Fruit fly (Drosophila melanogaster) whole organism, embryonic: ENCODE results near the gene Hecw.

Experiments
- Atf6 ChIP-seq: fragments of 200-800 bp; sonication (Bioruptor generic); IDR thresholded peaks from 2 replicates; pipeline ENCODE4 v1.3.6; 2022; ENCODE audit warnings: missing biosample characterization, missing genetic modification characterization
- CG10267 ChIP-seq: fragments of 200-800 bp; sonication (Bioruptor generic); optimal IDR thresholded peaks from 2 replicates; lab custom pipeline; 2018; ENCODE audit warnings: missing biosample characterization, mild to moderate bottlenecking, missing genetic modification characterization, moderate library complexity
- CG10959 ChIP-seq: fragments of 200-800 bp; sonication (Bioruptor generic); IDR thresholded peaks from 2 replicates; pipeline ENCODE4 v1.3.6; 2022; ENCODE audit warnings: missing biosample characterization, missing genetic modification characterization
- CG12104 ChIP-seq: fragments of 200-800 bp; sonication (Bioruptor generic); optimal IDR thresholded peaks from 3 replicates; lab custom pipeline; 2016; ENCODE audit warnings: missing biosample characterization, missing genetic modification characterization
- CG12219 ChIP-seq: fragments of 200-800 bp; sonication (Bioruptor generic); optimal IDR thresholded peaks from 3 replicates; lab custom pipeline; 2018; ENCODE audit warnings: missing biosample characterization, mild to moderate bottlenecking, missing genetic modification characterization
- CG13296 ChIP-seq: fragments of 200-800 bp; sonication (Bioruptor generic); optimal IDR thresholded peaks from 3 replicates; lab custom pipeline; 2018; ENCODE audit warnings: missing biosample characterization, mild to moderate bottlenecking, missing genetic modification characterization
- CG13624 ChIP-seq: fragments of 200-800 bp; sonication (Bioruptor generic); optimal IDR thresholded peaks from 2 replicates; lab custom pipeline; 2016; ENCODE audit warnings: missing biosample characterization, missing genetic modification characterization
- CG14014 ChIP-seq: fragments of 200-800 bp; sonication (Bioruptor generic); IDR thresholded peaks from 2 replicates; pipeline ENCODE4 v1.3.6; 2022; ENCODE audit warnings: missing biosample characterization, missing genetic modification characterization
- CG14965 ChIP-seq: fragments of 200-800 bp; sonication (Bioruptor generic); optimal IDR thresholded peaks from 2 replicates; lab custom pipeline; 2016; ENCODE audit warnings: missing biosample characterization, missing genetic modification characterization, borderline replicate concordance
- CG15011 ChIP-seq: fragments of 200-800 bp; sonication (Bioruptor generic); optimal IDR thresholded peaks from 3 replicates; lab custom pipeline; 2018; ENCODE audit warnings: missing biosample characterization, mild to moderate bottlenecking, missing genetic modification characterization
- CG15269 ChIP-seq: fragments of 200-800 bp; sonication (Bioruptor generic); optimal IDR thresholded peaks from 2 replicates; lab custom pipeline; 2018; ENCODE audit warnings: missing biosample characterization, mild to moderate bottlenecking, missing genetic modification characterization, moderate library complexity
- CG15696 ChIP-seq: fragments of 200-800 bp; sonication (Bioruptor generic); optimal IDR thresholded peaks from 2 replicates; lab custom pipeline; 2019; ENCODE audit warnings: missing biosample characterization, mild to moderate bottlenecking, missing genetic modification characterization, moderate library complexity
- CG16779 ChIP-seq: fragments of 200-800 bp; sonication (Bioruptor generic); IDR thresholded peaks from 2 replicates; pipeline ENCODE4 v1.3.6; 2022; ENCODE audit warnings: missing biosample characterization, missing genetic modification characterization
- CG1832 ChIP-seq: fragments of 200-800 bp; sonication (Bioruptor generic); optimal IDR thresholded peaks from 2 replicates; lab custom pipeline; 2017; ENCODE audit warnings: missing biosample characterization, mild to moderate bottlenecking, missing genetic modification characterization, inconsistent platforms
- CG31224 ChIP-seq: fragments of 200-800 bp; sonication (Bioruptor generic); IDR thresholded peaks from 2 replicates; pipeline ENCODE4 v1.3.6; 2022; ENCODE audit warnings: missing biosample characterization, missing genetic modification characterization
- CG31365 ChIP-seq: fragments of 200-800 bp; sonication (Bioruptor generic); optimal IDR thresholded peaks from 2 replicates; lab custom pipeline; 2018; ENCODE audit warnings: missing biosample characterization, mild to moderate bottlenecking, missing genetic modification characterization
- CG33213 ChIP-seq: fragments of 200-800 bp; sonication (Bioruptor generic); optimal IDR thresholded peaks from 3 replicates; lab custom pipeline; 2016; ENCODE audit warnings: missing biosample characterization, missing genetic modification characterization
- CG4328 ChIP-seq: fragments of 200-800 bp; sonication (Bioruptor generic); optimal IDR thresholded peaks from 3 replicates; lab custom pipeline; 2017; ENCODE audit warnings: missing biosample characterization, missing genetic modification reagents, missing genetic modification characterization
- CG4360 ChIP-seq: fragments of 200-800 bp; sonication (Bioruptor generic); IDR thresholded peaks from 2 replicates; pipeline ENCODE4 v1.3.6; 2022; ENCODE audit warnings: missing biosample characterization, missing genetic modification characterization
- CG4854 ChIP-seq: fragments of 200-800 bp; sonication (Bioruptor generic); optimal IDR thresholded peaks from 2 replicates; lab custom pipeline; 2016; ENCODE audit warnings: missing biosample characterization, missing genetic modification characterization, inconsistent platforms
- CG8281 ChIP-seq: fragments of 200-800 bp; sonication (Bioruptor generic); optimal IDR thresholded peaks from 2 replicates; lab custom pipeline; 2018; ENCODE audit warnings: missing biosample characterization, mild to moderate bottlenecking, missing genetic modification characterization, moderate library complexity
- CoRest ChIP-seq: fragments of 200-800 bp; sonication (Bioruptor generic); optimal IDR thresholded peaks from 3 replicates; lab custom pipeline; 2018; ENCODE audit warnings: missing biosample characterization, mild to moderate bottlenecking, missing genetic modification characterization, moderate library complexity
- Deaf1 ChIP-seq: fragments of 200-800 bp; optimal IDR thresholded peaks from 3 replicates; lab custom pipeline; 2019; ENCODE audit warnings: missing biosample characterization, mild to moderate bottlenecking, missing genetic modification characterization, moderate library complexity
- Fer1 ChIP-seq: fragments of 200-800 bp; sonication (Bioruptor generic); optimal IDR thresholded peaks from 2 replicates; lab custom pipeline; 2017; ENCODE audit warnings: missing biosample characterization, mild to moderate bottlenecking, missing genetic modification characterization
- Hmr ChIP-seq: fragments of 200-800 bp; sonication (Bioruptor generic); optimal IDR thresholded peaks from 3 replicates; lab custom pipeline; 2017; ENCODE audit warnings: mild to moderate bottlenecking, missing biosample characterization, missing genetic modification reagents, missing genetic modification characterization
- Lim3 ChIP-seq: fragments of 200-800 bp; sonication (Bioruptor generic); IDR thresholded peaks from 2 replicates; pipeline ENCODE4 v1.3.6; 2022; ENCODE audit warnings: missing biosample characterization, missing genetic modification characterization
- Med ChIP-seq: fragments of 200-800 bp; sonication (Bioruptor generic); peaks from one replicate; lab custom pipeline; 2016; ENCODE audit warnings: missing biosample characterization, missing genetic modification characterization, mild to moderate bottlenecking, inconsistent platforms, moderate library complexity
- Rx ChIP-seq: fragments of 200-800 bp; sonication (Bioruptor generic); IDR thresholded peaks from 2 replicates; pipeline ENCODE4 v1.3.6; 2022; ENCODE audit warnings: missing biosample characterization, missing genetic modification characterization
- Ssrp ChIP-seq: fragments of 200-800 bp; sonication (Bioruptor generic); optimal IDR thresholded peaks from 2 replicates; lab custom pipeline; 2018; ENCODE audit warnings: missing biosample characterization, mild to moderate bottlenecking, missing genetic modification characterization, moderate library complexity
- Xbp1 ChIP-seq: fragments of 200-800 bp; sonication (Bioruptor generic); optimal IDR thresholded peaks from 3 replicates; lab custom pipeline; 2016; ENCODE audit warnings: missing biosample characterization, mild to moderate bottlenecking, missing genetic modification characterization
- al ChIP-seq: fragments of 200-800 bp; sonication (Bioruptor generic); IDR thresholded peaks from 2 replicates; pipeline ENCODE4 v1.3.6; 2022; ENCODE audit warnings: missing biosample characterization, missing genetic modification characterization
- ash1 ChIP-seq: fragments of 200-800 bp; sonication (Bioruptor generic); optimal IDR thresholded peaks from 2 replicates; lab custom pipeline; 2018; ENCODE audit warnings: missing biosample characterization, mild to moderate bottlenecking, missing genetic modification characterization
- fd96Cb ChIP-seq: fragments of 200-800 bp; sonication (Bioruptor generic); optimal IDR thresholded peaks from 2 replicates; lab custom pipeline; 2018; ENCODE audit warnings: missing biosample characterization, mild to moderate bottlenecking, missing genetic modification characterization, moderate library complexity
- ftz-f1 ChIP-seq: fragments of 200-800 bp; sonication (Bioruptor generic); optimal IDR thresholded peaks from 2 replicates; lab custom pipeline; 2016; ENCODE audit warnings: missing biosample characterization, missing genetic modification characterization
- gro ChIP-seq: fragments of 200-800 bp; sonication (Bioruptor generic); optimal IDR thresholded peaks from 2 replicates; lab custom pipeline; 2016; ENCODE audit warnings: missing biosample characterization, missing genetic modification characterization
- ham ChIP-seq: fragments of 200-800 bp; sonication (Bioruptor generic); IDR thresholded peaks from 2 replicates; pipeline ENCODE4 v1.3.6; 2022; ENCODE audit warnings: missing biosample characterization, missing genetic modification characterization
- hbn ChIP-seq: fragments of 200-800 bp; sonication (Bioruptor generic); IDR thresholded peaks from 2 replicates; pipeline ENCODE4 v1.3.6; 2022; ENCODE audit warnings: missing biosample characterization, missing genetic modification characterization; ENCODE audit not compliant: partially characterized antibody
- insv ChIP-seq, 2 experiments: fragments of 200-800 bp; sonication (Bioruptor generic); optimal IDR thresholded peaks; 3 replicates each; lab custom pipeline; 2016 to 2018; ENCODE audit warnings: missing biosample characterization in 2 of 2, missing genetic modification characterization in 2 of 2
- inv ChIP-seq: fragments of 200-800 bp; sonication (Bioruptor generic); IDR thresholded peaks from 2 replicates; pipeline ENCODE4 v1.3.6; 2022; ENCODE audit warnings: missing biosample characterization, missing genetic modification characterization; ENCODE audit not compliant: partially characterized antibody
- lab ChIP-seq: fragments of 200-800 bp; sonication (Bioruptor generic); optimal IDR thresholded peaks from 3 replicates; lab custom pipeline; 2017; ENCODE audit warnings: missing biosample characterization, missing genetic modification characterization, mild to moderate bottlenecking, moderate library complexity, missing genetic modification reagents
- nom ChIP-seq: fragments of 200-800 bp; sonication (Bioruptor generic); optimal IDR thresholded peaks from 2 replicates; lab custom pipeline; 2017; ENCODE audit warnings: missing biosample characterization, missing genetic modification characterization, mild to moderate bottlenecking, moderate library complexity, missing genetic modification reagents
- pho ChIP-seq: fragments of 200-800 bp; sonication (Bioruptor generic); optimal IDR thresholded peaks from 2 replicates; lab custom pipeline; 2016; ENCODE audit warnings: missing biosample characterization, missing genetic modification characterization
- prd ChIP-seq, 3 experiments: fragments of >200 bp in 2 of 3; fragments of 200-800 bp in 1 of 3; sonication (Bioruptor generic) in 1 of 3; optimal IDR thresholded peaks in 2 of 3; IDR thresholded peaks in 1 of 3; 2 replicates in 2 of 3; 3 replicates in 1 of 3; pipeline versions ENCODE4 v1.3.6 to Lab custom; 2017 to 2022; ENCODE audit warnings: missing biosample characterization in 1 of 3, missing genetic modification characterization in 1 of 3
- pzg ChIP-seq: fragments of 200-800 bp; sonication (Bioruptor generic); optimal IDR thresholded peaks from 3 replicates; lab custom pipeline; 2018; ENCODE audit warnings: missing biosample characterization, mild to moderate bottlenecking, missing genetic modification characterization, moderate library complexity
- repo ChIP-seq: fragments of 200-800 bp; sonication (Bioruptor generic); optimal IDR thresholded peaks from 2 replicates; lab custom pipeline; 2016; ENCODE audit warnings: missing biosample characterization, missing genetic modification characterization
- sc ChIP-seq, 3 experiments: fragments of >200 bp in 2 of 3; fragments of 200-800 bp in 1 of 3; sonication (Bioruptor generic) in 1 of 3; optimal IDR thresholded peaks; 2 replicates in 2 of 3; 3 replicates in 1 of 3; lab custom pipeline; 2017; ENCODE audit warnings: mild to moderate bottlenecking in 1 of 3, missing biosample characterization in 1 of 3, missing genetic modification characterization in 1 of 3, missing genetic modification reagents in 1 of 3
- tap ChIP-seq: fragments of 200-800 bp; optimal IDR thresholded peaks from 3 replicates; lab custom pipeline; 2019; ENCODE audit warnings: missing biosample characterization, mild to moderate bottlenecking, missing genetic modification characterization, moderate library complexity
- tll ChIP-seq, 2 experiments: fragments of 200-800 bp in 1 of 2; fragments of >200 bp in 1 of 2; sonication (Bioruptor generic) in 1 of 2; optimal IDR thresholded peaks; 2 replicates each; lab custom pipeline; 2017 to 2019; ENCODE audit warnings: missing biosample characterization in 2 of 2, missing genetic modification characterization in 2 of 2, mild to moderate bottlenecking in 1 of 2, moderate library complexity in 1 of 2

The Hecw gene

dm6 chrX:9641184-9641772 lies 32.5 kb downstream of the Hecw start (continued):
- TF ChIP-seq ash1 (GFP tag; lab: Kevin White, UChicago) (no peak), tap (tag; lab: Kevin White, UChicago) (peak; percentile 81), CG10959 (GFP tag; lab: Robert Waterston, UW) (no peak), hbn (no peak), CG16779 (no peak), fd96Cb (tag; lab: Kevin White, UChicago) (peak; percentile 51), CG14965 (no peak), inv (GFP tag; lab: Robert Waterston, UW) (no peak), ftz-f1 (no peak), CG14014 (GFP tag; lab: Robert Waterston, UW) (peak; percentile 68), Hmr (GFP tag; lab: Kevin White, UChicago) (peak; percentile 90), CG12219 (GFP tag; lab: Kevin White, UChicago) (peak; percentile 54), Deaf1 (tag; lab: Kevin White, UChicago) (no peak), CG12104 (peak; percentile 63), CG13624 (GFP tag; lab: Kevin White, UChicago) (no peak), CG15696 (tag; lab: Kevin White, UChicago) (peak; percentile 3), CG8281 (tag; lab: Kevin White, UChicago) (peak; percentile 30), Xbp1 (GFP tag; lab: Kevin White, UChicago) (peak; percentile 64), prd (optimal IDR thresholded peaks at IDR 0.05; lab: Kevin White, UChicago) (no peak), prd (GFP tag; IDR thresholded peaks at IDR 0.05; lab: Robert Waterston, UW) (peak; percentile 52; the same call in 2 of the 3 replicates), al (peak; percentile 77), CG33213 (GFP tag; lab: Kevin White, UChicago) (no peak), CG15269 (peak; percentile 88), Atf6 (GFP tag; lab: Robert Waterston, UW) (peak; percentile 85), Fer1 (GFP tag; lab: Kevin White, UChicago) (peak; percentile 81), CG4360 (no peak), insv (GFP tag; optimal IDR thresholded peaks at IDR 0.05; lab: Kevin White, UChicago) (no peak), CG31365 (peak; percentile 12), tll (GFP tag; optimal IDR thresholded peaks at IDR 0.05; lab: Kevin White, UChicago) (no peak), CG15011 (GFP tag; lab: Kevin White, UChicago) (peak; percentile 59), lab (peak; percentile 87), nom (GFP tag; lab: Kevin White, UChicago) (no peak), CG13296 (GFP tag; lab: Kevin White, UChicago) (peak; percentile 86), ham (GFP tag; lab: Robert Waterston, UW) (no peak), Med (GFP tag; lab: Kevin White, UChicago) (peak; percentile 67), CG31224 (GFP tag; lab: Robert Waterston, UW) (peak; percentile 59), pho (GFP tag; lab: Kevin White, UChicago) (no peak), CG4328 (GFP tag; lab: Kevin White, UChicago) (no peak), CoRest (tag; lab: Kevin White, UChicago) (peak; percentile 83), repo (GFP tag; lab: Kevin White, UChicago) (no peak), Lim3 (no peak), Ssrp (no peak), CG1832 (GFP tag; lab: Kevin White, UChicago) (peak; percentile 70), gro (GFP tag; lab: Kevin White, UChicago) (peak; percentile 21), pzg (GFP tag; lab: Kevin White, UChicago) (no peak), sc (optimal IDR thresholded peaks at IDR 0.05; lab: Kevin White, UChicago) (no peak), sc (GFP tag; optimal IDR thresholded peaks at IDR 0.05; lab: Kevin White, UChicago) (no peak), CG10267 (tag; lab: Kevin White, UChicago) (peak; percentile 58), Rx (GFP tag; lab: Robert Waterston, UW) (no peak), CG4854 (GFP tag; lab: Kevin White, UChicago) (peak; percentile 1)
